Fruit fly (Drosophila melanogaster) whole organism, pupa: Measurements from ENCODE around the gene mRpS6.

ENCODE experiments used
- CG12605 ChIP-seq: fragments of 200-800 bp; sonication (Bioruptor generic); IDR thresholded peaks from 2 replicates; pipeline ENCODE4 v1.3.6; 2022; ENCODE audit warnings: missing biosample characterization, missing genetic modification characterization
- CG4496 ChIP-seq: fragments of 200-800 bp; sonication (Bioruptor generic); IDR thresholded peaks from 3 replicates; pipeline ENCODE4 v1.3.6; 2022; ENCODE audit warnings: missing biosample characterization, missing genetic modification characterization

dm6 chr3L:4405922-4406321 lies 41.6 kb downstream of the mRpS6 start, which contains the start of gene CG15019:
- TF ChIP-seq CG12605 (no peak), CG4496 (GFP tag; lab: Robert Waterston, UW) (no peak)
